Worm (Caenorhabditis elegans): ENCODE results near the gene pkc-2.

DNA sequence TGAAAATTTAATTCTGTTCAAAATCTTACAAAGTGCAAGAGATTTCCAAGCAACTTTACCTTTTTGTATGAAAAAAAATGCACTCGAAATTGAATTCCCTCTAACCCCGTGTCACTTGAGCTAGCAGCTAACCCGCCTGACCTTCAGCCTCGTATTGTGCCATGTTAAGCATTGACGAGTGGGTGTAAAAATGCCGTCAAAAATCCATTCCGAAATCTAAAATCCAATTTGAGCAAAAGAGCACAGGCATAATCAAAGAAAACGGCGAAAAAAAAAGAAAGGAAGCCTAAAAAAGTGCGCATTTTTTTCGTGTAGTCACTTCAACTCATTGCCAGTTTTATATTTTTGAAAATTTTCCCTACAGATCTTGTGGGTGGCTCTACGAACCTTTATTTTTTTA, at the start of gene pkc-2:
- TF ChIP-seq ceh-24 (tag; optimal IDR thresholded peaks at IDR 0.05) (no peak), hlh-30 (tag; optimal IDR thresholded peaks at IDR 0.05; ENCODE audit: insufficient read depth) (no peak), ama-1 (optimal IDR thresholded peaks at IDR 0.05) (no peak), nhr-232 (tag; optimal IDR thresholded peaks at IDR 0.05) (no peak), nhr-11 (tag; optimal IDR thresholded peaks at IDR 0.05) (no peak), sdc-2 (tag; optimal IDR thresholded peaks at IDR 0.05) (no peak), K09A11.1 (tag; optimal IDR thresholded peaks at IDR 0.05; ENCODE audit: insufficient read depth) (no peak), eyg-1 (tag; optimal IDR thresholded peaks at IDR 0.05) (no peak)
